Worm (Caenorhabditis elegans): ENCODE measurements around the gene W10C4.1.

ce11 chrIII:220368-220767, 13.4 kb upstream of the W10C4.1 start:
- TF ChIP-seq snpc-4 (tag; optimal IDR thresholded peaks at IDR 0.05) (no peak), mab-5 (tag; optimal IDR thresholded peaks at IDR 0.05) (no peak), nhr-12 (tag; optimal IDR thresholded peaks at IDR 0.05) (no peak), lin-32 (GFP tag; optimal IDR thresholded peaks at IDR 0.05) (no peak), unc-120 (tag; optimal IDR thresholded peaks at IDR 0.05; ENCODE audit: poor library complexity, severe bottlenecking) (peak; percentile 63), mep-1 (tag; optimal IDR thresholded peaks at IDR 0.05) (no peak), ztf-11 (tag; optimal IDR thresholded peaks at IDR 0.05) (no peak), bed-3 (GFP tag; optimal IDR thresholded peaks at IDR 0.05) (no peak), cnd-1 (tag; optimal IDR thresholded peaks at IDR 0.05) (no peak)
